Fruit fly (Drosophila melanogaster): ENCODE data around the gene Arl8.
A peak's percentile ranks its signal among the peaks of the same experiment; 100 is the strongest.
"Not testable (repeated sequence)": the region's sequence is repeated elsewhere in the genome, so short reads cannot be mapped to it uniquely, and the experiment has no call there.

Arl8 gene

dm6 chr3R:8126316-8127150 lies at the start of gene Arl8, which contains the start of gene CG9667:
Arl8 (plus strand) TSS chr3R:8126605.
CG9667 (minus strand) TSS chr3R:8126357.
- TF ChIP-seq CG8301 (tag; optimal IDR thresholded peaks at IDR 0.05) (peak; percentile 30), CG13204 (GFP tag; optimal IDR thresholded peaks at IDR 0.05) (no peak), Pif1A (GFP tag; optimal IDR thresholded peaks at IDR 0.05) (peak; percentile 2), rn (GFP tag; IDR thresholded peaks at IDR 0.05) (no peak), Ets98B (GFP tag; IDR thresholded peaks at IDR 0.05) (peak; percentile 55), CG8159 (tag; optimal IDR thresholded peaks at IDR 0.05) (peak; percentile 60), Snoo (tag; optimal IDR thresholded peaks at IDR 0.05) (peak; percentile 18), CG15710 (tag; optimal IDR thresholded peaks at IDR 0.05) (peak; percentile 44), CG34367 (tag; optimal IDR thresholded peaks at IDR 0.05) (no peak), CG12605 (GFP tag; IDR thresholded peaks at IDR 0.05) (peak; percentile 33; the same call in 1 of the 2 replicates), CG32121 (GFP tag; IDR thresholded peaks at IDR 0.05) (no peak), Pif1B (GFP tag; optimal IDR thresholded peaks at IDR 0.05) (peak; percentile 43), CG17806 (tag; optimal IDR thresholded peaks at IDR 0.05) (peak; percentile 40), gl (tag; optimal IDR thresholded peaks at IDR 0.05) (no peak), CG9948 (tag; optimal IDR thresholded peaks at IDR 0.05) (peak; percentile 27), CG14655 (GFP tag; optimal IDR thresholded peaks at IDR 0.05) (no peak)

- TF ChIP-seq Snoo (tag; optimal IDR thresholded peaks at IDR 0.05) (no peak), rn (GFP tag; IDR thresholded peaks at IDR 0.05) (no peak), CG32121 (GFP tag; IDR thresholded peaks at IDR 0.05) (no peak), CG13204 (GFP tag; optimal IDR thresholded peaks at IDR 0.05) (no peak), Ets98B (GFP tag; IDR thresholded peaks at IDR 0.05) (no peak), CG15710 (tag; optimal IDR thresholded peaks at IDR 0.05) (no peak), gl (tag; optimal IDR thresholded peaks at IDR 0.05) (no peak), CG4496 (GFP tag; IDR thresholded peaks at IDR 0.05) (no peak), CG8159 (tag; optimal IDR thresholded peaks at IDR 0.05) (no peak), CG34367 (tag; optimal IDR thresholded peaks at IDR 0.05) (no peak)
Observed at dm6 chr3R:8086952-8087351, 39.5 kb upstream of the Arl8 start, which contains the start of gene CG7910. CG7910 (plus strand) TSS chr3R:8087252.

DNA sequence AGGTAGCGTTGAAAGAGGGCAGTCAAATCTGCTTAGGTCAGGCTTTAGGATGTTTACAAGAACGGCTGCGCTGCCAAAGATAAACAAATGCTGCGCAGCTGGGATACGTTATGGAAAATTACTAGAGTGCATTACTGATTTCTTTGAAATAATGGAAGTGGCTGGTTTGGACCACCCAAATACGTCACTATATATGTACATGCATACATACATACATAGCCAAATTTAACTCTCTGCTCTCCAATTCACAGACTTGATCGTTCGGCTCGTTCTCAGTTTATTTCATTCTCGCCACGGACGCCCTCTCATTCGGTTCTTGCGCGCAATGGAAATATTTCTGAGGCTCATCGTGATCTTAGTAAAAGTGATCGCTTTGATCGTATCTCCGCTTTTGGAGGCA lies 32.6 kb upstream of the Arl8 start, which contains the start of gene CG7900:
CG7900 (plus strand) TSS at position 301 of the 400 bp plus-strand sequence.
- TF ChIP-seq CG15710 (tag; optimal IDR thresholded peaks at IDR 0.05); CG8159 (tag; optimal IDR thresholded peaks at IDR 0.05); fd96Ca (GFP tag; IDR thresholded peaks at IDR 0.05): not testable (repeated sequence)

- TF ChIP-seq CG12605 (GFP tag; IDR thresholded peaks at IDR 0.05): no peak
- peak; percentile 14 for TF ChIP-seq Pif1A (GFP tag; optimal IDR thresholded peaks at IDR 0.05)
- peak; percentile 48 for TF ChIP-seq Pif1B (GFP tag; optimal IDR thresholded peaks at IDR 0.05)
- no peak for TF ChIP-seq CG32121 (GFP tag; IDR thresholded peaks at IDR 0.05)
- peak; percentile 35 for TF ChIP-seq Snoo (tag; optimal IDR thresholded peaks at IDR 0.05)
- peak; percentile 74 for TF ChIP-seq EcR (GFP tag; optimal IDR thresholded peaks at IDR 0.05)
- no peak for TF ChIP-seq CG13204 (GFP tag; optimal IDR thresholded peaks at IDR 0.05)
- no peak for TF ChIP-seq CG14655 (GFP tag; optimal IDR thresholded peaks at IDR 0.05)
- TF ChIP-seq CG10348 (GFP tag; IDR thresholded peaks at IDR 0.05): no peak
Observed at dm6 chr3R:8105088-8105542, 21.3 kb upstream of the Arl8 start, which contains the start of gene puc. puc (plus strand) TSS chr3R:8105332.

DNA sequence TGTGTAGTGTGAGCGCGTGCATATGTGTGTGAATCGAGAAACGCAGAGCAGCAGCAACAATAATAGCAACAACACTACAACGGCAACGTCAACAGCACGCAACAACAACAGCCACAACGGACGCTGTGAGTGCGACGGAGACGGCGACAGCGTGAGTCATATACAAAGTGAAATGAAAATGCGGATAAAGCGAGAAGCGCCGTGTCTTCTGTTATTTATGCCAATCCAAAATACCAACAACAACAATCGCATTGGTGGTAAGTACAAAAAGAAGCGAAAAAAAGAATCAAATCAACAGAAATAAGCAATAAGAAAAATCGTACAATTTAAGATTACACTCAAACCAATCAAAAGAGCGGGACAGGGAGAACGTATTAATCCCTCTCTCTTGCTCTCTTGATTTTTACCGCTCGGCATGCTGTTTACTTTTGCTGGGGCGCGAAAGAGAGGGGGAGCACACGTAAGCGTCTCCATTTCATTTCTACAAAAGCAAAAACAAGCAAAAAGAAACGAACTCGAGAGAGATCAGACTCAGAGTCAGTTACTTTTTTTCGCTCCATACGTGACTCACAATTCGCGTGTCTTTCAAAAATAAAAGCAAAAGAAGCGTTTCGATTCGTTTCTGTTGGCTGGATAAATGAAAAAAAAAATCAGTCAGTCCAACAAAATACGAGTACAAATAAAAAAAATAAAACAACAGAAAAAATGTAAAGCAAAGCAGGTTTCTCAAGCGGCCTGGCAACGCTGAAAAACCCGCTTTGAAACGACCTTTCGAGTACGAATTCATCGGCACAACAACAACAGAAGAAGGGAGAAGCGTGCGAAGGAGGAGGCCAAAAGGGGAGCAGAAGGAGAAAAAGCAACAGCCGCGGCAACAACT lies 20.3 kb upstream of the Arl8 start:
- TF ChIP-seq CG17806 (tag; optimal IDR thresholded peaks at IDR 0.05) (peak; percentile 98), EcR (GFP tag; optimal IDR thresholded peaks at IDR 0.05) (peak; percentile 96), Snoo (tag; optimal IDR thresholded peaks at IDR 0.05) (peak; percentile 95), Pif1B (GFP tag; optimal IDR thresholded peaks at IDR 0.05) (peak; percentile 98), CG32121 (GFP tag; IDR thresholded peaks at IDR 0.05) (no peak), CG8159 (tag; optimal IDR thresholded peaks at IDR 0.05) (peak; percentile 98), fd96Ca (GFP tag; IDR thresholded peaks at IDR 0.05) (no peak), CG9948 (tag; optimal IDR thresholded peaks at IDR 0.05) (peak; percentile 97), CG12605 (GFP tag; IDR thresholded peaks at IDR 0.05) (no peak), Ets98B (GFP tag; IDR thresholded peaks at IDR 0.05) (no peak), gl (tag; optimal IDR thresholded peaks at IDR 0.05) (peak; percentile 100), CG10348 (GFP tag; IDR thresholded peaks at IDR 0.05) (no peak), CG8301 (tag; optimal IDR thresholded peaks at IDR 0.05) (peak; percentile 89), CG15710 (tag; optimal IDR thresholded peaks at IDR 0.05) (peak; percentile 98), Pif1A (GFP tag; optimal IDR thresholded peaks at IDR 0.05) (peak; percentile 98), CG13204 (GFP tag; optimal IDR thresholded peaks at IDR 0.05) (peak; percentile 100), CG34367 (tag; optimal IDR thresholded peaks at IDR 0.05) (peak; percentile 99), D1 (tag; optimal IDR thresholded peaks at IDR 0.05) (peak; percentile 97), rn (GFP tag; IDR thresholded peaks at IDR 0.05) (no peak), CG4496 (GFP tag; IDR thresholded peaks at IDR 0.05) (no peak), CG14655 (GFP tag; optimal IDR thresholded peaks at IDR 0.05) (peak; percentile 91)
